Worm (Caenorhabditis elegans) whole organism, L3 larva: Measurements from ENCODE around the gene wee-1.1.
A peak's percentile ranks its signal among the peaks of the same experiment; 100 is the strongest.

ENCODE experiments used
- R02D3.7 ChIP-seq: fragments of 150-350 bp; optimal IDR thresholded peaks from 2 replicates; lab custom pipeline; 2014; ENCODE audit warnings: missing biosample characterization, missing genetic modification characterization
- ZK546.5 ChIP-seq: sonication (generic microtip); optimal IDR thresholded peaks from 2 replicates; lab custom pipeline; 2017; ENCODE audit warnings: missing biosample characterization, missing genetic modification characterization
- ama-1 ChIP-seq: fragments of 150-350 bp; optimal IDR thresholded peaks from 2 replicates; lab custom pipeline; 2018
- ceh-16 ChIP-seq: sonication (generic microtip); optimal IDR thresholded peaks from 2 replicates; lab custom pipeline; 2017; ENCODE audit warnings: missing biosample characterization, missing genetic modification characterization
- ceh-28 ChIP-seq: fragments of 150-350 bp; optimal IDR thresholded peaks from 2 replicates; lab custom pipeline; 2014; ENCODE audit warnings: missing biosample characterization, missing genetic modification reagents, missing genetic modification characterization
- ceh-82 ChIP-seq: fragments of 150-350 bp; optimal IDR thresholded peaks from 2 replicates; lab custom pipeline; 2014; ENCODE audit warnings: missing biosample characterization, missing genetic modification characterization
- ceh-9 ChIP-seq: sonication (generic microtip); optimal IDR thresholded peaks from 2 replicates; lab custom pipeline; 2018; ENCODE audit warnings: missing biosample characterization, missing genetic modification characterization
- daf-12 ChIP-seq: fragments of 150-350 bp; optimal IDR thresholded peaks from 2 replicates; lab custom pipeline; 2014; ENCODE audit warnings: missing biosample characterization, missing genetic modification reagents, missing genetic modification characterization
- egl-27 ChIP-seq: sonication (generic microtip); optimal IDR thresholded peaks from 4 replicates; lab custom pipeline; 2017; ENCODE audit warnings: missing biosample characterization, missing genetic modification reagents, missing genetic modification characterization
- egl-5 ChIP-seq: fragments of 150-350 bp; optimal IDR thresholded peaks from 2 replicates; lab custom pipeline; 2017; ENCODE audit warnings: missing biosample characterization, missing genetic modification reagents, missing genetic modification characterization, inconsistent platforms
- elt-1 ChIP-seq: fragments of 150-350 bp; optimal IDR thresholded peaks from 2 replicates; lab custom pipeline; 2014; ENCODE audit warnings: missing biosample characterization, missing genetic modification characterization
- elt-2 ChIP-seq: sonication (generic microtip); optimal IDR thresholded peaks from 2 replicates; lab custom pipeline; 2016; ENCODE audit warnings: missing genetic modification reagents, mild to moderate bottlenecking, missing genetic modification characterization, missing compliant biosample characterization
- elt-3 ChIP-seq, 3 experiments: fragments of 150-350 bp in 1 of 3; sonication (generic microtip) in 2 of 3; optimal IDR thresholded peaks; 2 replicates in 2 of 3; 4 replicates in 1 of 3; lab custom pipeline; 2014 to 2017; ENCODE audit warnings: missing biosample characterization in 3 of 3, missing genetic modification characterization in 3 of 3
- fkh-2 ChIP-seq: fragments of 150-350 bp; optimal IDR thresholded peaks from 2 replicates; lab custom pipeline; 2014; ENCODE audit warnings: missing biosample characterization, missing genetic modification reagents, missing genetic modification characterization
- fos-1 ChIP-seq: fragments of 150-350 bp; optimal IDR thresholded peaks from 2 replicates; lab custom pipeline; 2014; ENCODE audit warnings: missing biosample characterization, missing genetic modification characterization
- jun-1 ChIP-seq: fragments of 150-350 bp; optimal IDR thresholded peaks from 2 replicates; lab custom pipeline; 2014; ENCODE audit warnings: missing biosample characterization, missing genetic modification reagents, missing genetic modification characterization
- lin-39 ChIP-seq: fragments of 150-350 bp; optimal IDR thresholded peaks from 2 replicates; lab custom pipeline; 2018; ENCODE audit warnings: missing biosample characterization, missing genetic modification reagents, missing genetic modification characterization
- lsy-12 ChIP-seq: sonication (generic microtip); optimal IDR thresholded peaks from 2 replicates; lab custom pipeline; 2016; ENCODE audit warnings: mild to moderate bottlenecking, missing genetic modification characterization, missing compliant biosample characterization
- mdl-1 ChIP-seq: fragments of 150-350 bp; optimal IDR thresholded peaks from 2 replicates; lab custom pipeline; 2014; ENCODE audit warnings: missing biosample characterization, missing genetic modification characterization
- mml-1 ChIP-seq: fragments of 150-350 bp; sonication (generic microtip); optimal IDR thresholded peaks from 3 replicates; lab custom pipeline; 2014; ENCODE audit warnings: missing biosample characterization, missing genetic modification characterization
- nfya-1 ChIP-seq: sonication (generic microtip); optimal IDR thresholded peaks from 2 replicates; lab custom pipeline; 2017; ENCODE audit warnings: missing genetic modification characterization, mild to moderate bottlenecking, missing compliant biosample characterization, antibody characterized with exemption, moderate library complexity; ENCODE audit not compliant: insufficient read depth
- nhr-11 ChIP-seq: fragments of 150-350 bp; optimal IDR thresholded peaks from 2 replicates; lab custom pipeline; 2014; ENCODE audit warnings: missing biosample characterization, missing genetic modification characterization
- nhr-12 ChIP-seq: fragments of 150-350 bp; optimal IDR thresholded peaks from 2 replicates; lab custom pipeline; 2014; ENCODE audit warnings: missing biosample characterization, missing genetic modification characterization
- nhr-23 ChIP-seq: fragments of 150-350 bp; optimal IDR thresholded peaks from 2 replicates; lab custom pipeline; 2014; ENCODE audit warnings: missing biosample characterization, missing genetic modification reagents, missing genetic modification characterization
- nhr-237 ChIP-seq: fragments of 150-350 bp; optimal IDR thresholded peaks from 2 replicates; lab custom pipeline; 2014; ENCODE audit warnings: missing biosample characterization, missing genetic modification characterization
- nhr-25 ChIP-seq: sonication (generic microtip); optimal IDR thresholded peaks from 2 replicates; lab custom pipeline; 2017; ENCODE audit warnings: missing biosample characterization, missing genetic modification characterization
- nhr-28 ChIP-seq: fragments of 150-350 bp; optimal IDR thresholded peaks from 2 replicates; lab custom pipeline; 2014; ENCODE audit warnings: missing biosample characterization, missing genetic modification characterization
- nhr-43 ChIP-seq: sonication (generic microtip); optimal IDR thresholded peaks from 2 replicates; lab custom pipeline; 2016; ENCODE audit warnings: mild to moderate bottlenecking, missing genetic modification characterization, missing compliant biosample characterization; ENCODE audit not compliant: poor library complexity, severe bottlenecking
- nhr-67 ChIP-seq: fragments of 150-350 bp; optimal IDR thresholded peaks from 2 replicates; lab custom pipeline; 2014; ENCODE audit warnings: missing biosample characterization, missing genetic modification characterization
- nhr-76 ChIP-seq: fragments of 150-350 bp; sonication (generic microtip); optimal IDR thresholded peaks from 5 replicates; lab custom pipeline; 2014; ENCODE audit warnings: missing biosample characterization, missing genetic modification characterization
- nhr-77 ChIP-seq: fragments of 150-350 bp; optimal IDR thresholded peaks from 2 replicates; lab custom pipeline; 2014; ENCODE audit warnings: missing biosample characterization, missing genetic modification characterization
- pha-4 ChIP-seq: fragments of 150-350 bp; optimal IDR thresholded peaks from 2 replicates; lab custom pipeline; 2014; ENCODE audit warnings: missing biosample characterization, missing genetic modification reagents, missing genetic modification characterization
- pqm-1 ChIP-seq: fragments of 150-350 bp; optimal IDR thresholded peaks from 2 replicates; lab custom pipeline; 2017; ENCODE audit warnings: missing biosample characterization, missing genetic modification characterization, inconsistent platforms
- sea-2 ChIP-seq: fragments of 150-350 bp; sonication (generic microtip); optimal IDR thresholded peaks from 4 replicates; lab custom pipeline; 2014; ENCODE audit warnings: missing biosample characterization, missing genetic modification reagents, missing genetic modification characterization
- skn-1 ChIP-seq: fragments of 150-350 bp; optimal IDR thresholded peaks from 2 replicates; lab custom pipeline; 2014; ENCODE audit warnings: missing biosample characterization, missing genetic modification characterization
- snpc-4 ChIP-seq: fragments of 150-350 bp; optimal IDR thresholded peaks from 2 replicates; lab custom pipeline; 2014; ENCODE audit warnings: missing biosample characterization, missing genetic modification characterization
- tbx-2 ChIP-seq: sonication (generic microtip); optimal IDR thresholded peaks from 2 replicates; lab custom pipeline; 2016; ENCODE audit warnings: mild to moderate bottlenecking, missing genetic modification characterization, missing compliant biosample characterization
- unc-39 ChIP-seq: sonication (generic microtip); optimal IDR thresholded peaks from 4 replicates; lab custom pipeline; 2017; ENCODE audit warnings: missing biosample characterization, missing genetic modification characterization
- zag-1 ChIP-seq: fragments of 150-350 bp; optimal IDR thresholded peaks from 2 replicates; lab custom pipeline; 2014; ENCODE audit warnings: missing biosample characterization, missing genetic modification characterization
- ztf-11 ChIP-seq: fragments of 150-350 bp; optimal IDR thresholded peaks from 2 replicates; lab custom pipeline; 2014; ENCODE audit warnings: missing biosample characterization, missing genetic modification characterization
- ztf-4 ChIP-seq: fragments of 150-350 bp; optimal IDR thresholded peaks from 2 replicates; lab custom pipeline; 2014; ENCODE audit warnings: missing biosample characterization, missing genetic modification characterization

The wee-1.1 gene

DNA sequence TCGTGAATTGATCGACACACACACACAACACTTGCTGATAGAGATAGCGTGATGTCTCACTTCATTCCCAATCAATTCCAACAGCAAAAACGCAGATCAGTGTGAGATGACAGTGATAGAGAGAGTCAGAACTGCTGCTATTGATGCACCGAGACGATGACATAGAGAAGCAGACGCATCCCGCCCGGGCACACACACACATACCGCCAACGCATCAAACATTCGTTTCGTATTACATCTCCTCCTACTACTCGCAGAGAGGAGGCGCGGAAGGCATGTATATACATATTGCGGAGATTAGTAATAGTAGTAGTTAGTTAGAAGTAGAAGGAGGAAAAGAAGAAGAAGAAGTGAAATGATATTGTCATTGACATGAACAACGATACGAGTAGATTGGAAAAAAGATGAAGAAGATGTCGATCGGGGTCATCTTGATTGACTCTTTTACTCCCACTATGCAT lies 36.1 kb upstream of the wee-1.1 start:
- TF ChIP-seq ZK546.5 (tag; lab: Kevin White, UChicago) (no peak), mml-1 (tag; lab: Kevin White, UChicago) (no peak), R02D3.7 (tag; lab: Kevin White, UChicago) (peak; percentile 9), mdl-1 (peak; percentile 18), egl-27 (no peak), nhr-12 (tag; lab: Kevin White, UChicago) (no peak), ceh-28 (tag; lab: Kevin White, UChicago) (peak; percentile 74), ceh-9 (tag; lab: Kevin White, UChicago) (no peak), elt-3 (tag; optimal IDR thresholded peaks at IDR 0.05; lab: Kevin White, UChicago) (peak in 2 of 3 experiments; percentile 34 to 92), elt-1 (tag; lab: Kevin White, UChicago) (peak; percentile 89), nfya-1 (tag; lab: Kevin White, UChicago) (peak; percentile 40), skn-1 (tag; lab: Kevin White, UChicago) (no peak), pha-4 (tag; lab: Kevin White, UChicago) (peak; percentile 47), fkh-2 (tag; lab: Kevin White, UChicago) (no peak), lsy-12 (peak; percentile 4), ceh-16 (tag; lab: Kevin White, UChicago) (no peak), pqm-1 (tag; lab: Kevin White, UChicago) (peak; percentile 44), nhr-23 (peak; percentile 70), ceh-82 (peak; percentile 40), nhr-28 (tag; lab: Kevin White, UChicago) (no peak), nhr-67 (tag; lab: Kevin White, UChicago) (no peak), elt-2 (tag; lab: Kevin White, UChicago) (peak; percentile 75), unc-39 (tag; lab: Kevin White, UChicago) (no peak), nhr-11 (tag; lab: Kevin White, UChicago) (no peak), snpc-4 (tag; lab: Kevin White, UChicago) (no peak), nhr-25 (peak; percentile 76), ama-1 (lab: Kevin White, UChicago) (peak; percentile 92), nhr-76 (tag; lab: Kevin White, UChicago) (no peak), jun-1 (tag; lab: Kevin White, UChicago) (peak; percentile 57), lin-39 (peak; percentile 48), nhr-77 (tag; lab: Kevin White, UChicago) (peak; percentile 20), tbx-2 (no peak), ztf-11 (tag; lab: Kevin White, UChicago) (no peak), ztf-4 (tag; lab: Kevin White, UChicago) (no peak)

DNA sequence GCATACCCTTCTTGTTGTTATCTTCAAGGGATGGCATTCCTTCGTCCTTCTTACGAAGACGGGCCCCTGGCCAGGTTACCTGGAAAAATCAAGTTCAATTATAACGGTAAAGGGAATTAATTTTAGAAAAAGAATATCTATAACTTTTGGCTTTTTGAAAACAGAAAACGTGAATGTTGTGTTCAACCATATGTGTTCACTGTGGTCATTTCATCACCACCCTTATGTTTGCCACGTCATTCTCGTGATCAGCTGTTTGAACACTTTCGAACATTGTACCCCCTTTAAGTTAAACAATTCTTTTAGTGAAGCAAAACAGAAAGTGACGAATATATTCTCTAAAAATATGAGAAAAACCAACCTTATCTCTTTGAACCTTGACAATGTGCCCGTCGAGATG lies 35.4 kb upstream of the wee-1.1 start:
- no peak for TF ChIP-seq nhr-67 (tag; lab: Kevin White, UChicago)
- no peak for TF ChIP-seq ceh-9 (tag; lab: Kevin White, UChicago)
- TF ChIP-seq nhr-77 (tag; lab: Kevin White, UChicago): no peak
- no peak for TF ChIP-seq fkh-2 (tag; lab: Kevin White, UChicago)
- TF ChIP-seq ama-1 (lab: Kevin White, UChicago): peak; percentile 42
- no peak for TF ChIP-seq ceh-28 (tag; lab: Kevin White, UChicago)
- TF ChIP-seq nhr-28 (tag; lab: Kevin White, UChicago): no peak
- TF ChIP-seq daf-12 (tag; lab: Kevin White, UChicago): no peak
- TF ChIP-seq R02D3.7 (tag; lab: Kevin White, UChicago): no peak
- no peak for TF ChIP-seq nhr-25
- no peak for TF ChIP-seq zag-1
- TF ChIP-seq lin-39: no peak
- TF ChIP-seq sea-2 (GFP tag; lab: Kevin White, UChicago): no peak
- no peak for TF ChIP-seq nhr-11 (tag; lab: Kevin White, UChicago)
- TF ChIP-seq nhr-76 (tag; lab: Kevin White, UChicago): no peak
- no peak for TF ChIP-seq nhr-237
- peak; percentile 52 for TF ChIP-seq pha-4 (tag; lab: Kevin White, UChicago)
- peak; percentile 38 for TF ChIP-seq nhr-43 (tag; lab: Kevin White, UChicago)
- no peak for TF ChIP-seq ceh-16 (tag; lab: Kevin White, UChicago)
- TF ChIP-seq pqm-1 (tag; lab: Kevin White, UChicago): no peak
- TF ChIP-seq jun-1 (tag; lab: Kevin White, UChicago): no peak
- TF ChIP-seq elt-3 (tag; optimal IDR thresholded peaks at IDR 0.05; lab: Kevin White, UChicago): no peak

DNA sequence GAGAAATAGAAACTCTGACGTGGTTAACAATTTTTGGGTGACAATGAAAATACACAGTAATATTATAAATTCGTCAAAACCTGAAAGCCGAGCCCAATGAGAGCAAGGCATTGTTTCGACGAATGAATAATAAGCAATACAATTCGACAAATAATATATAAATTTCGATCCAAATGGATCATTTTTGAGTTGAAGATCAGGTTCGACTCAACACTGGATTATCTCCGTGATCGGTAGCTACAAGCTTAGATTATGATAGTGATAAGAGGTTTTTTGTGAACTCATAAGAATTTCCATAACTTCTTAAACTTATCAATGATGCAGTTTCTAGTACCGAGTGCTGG lies 34.5 kb upstream of the wee-1.1 start:
- TF ChIP-seq ceh-82 (no peak), fos-1 (tag; lab: Kevin White, UChicago) (no peak), elt-2 (tag; lab: Kevin White, UChicago) (peak; percentile 10), nhr-43 (tag; lab: Kevin White, UChicago) (peak; percentile 69), nhr-77 (tag; lab: Kevin White, UChicago) (no peak), egl-5 (tag; lab: Kevin White, UChicago) (no peak), nhr-237 (no peak), R02D3.7 (tag; lab: Kevin White, UChicago) (peak; percentile 11), jun-1 (tag; lab: Kevin White, UChicago) (no peak)
